Worm (Caenorhabditis elegans) whole organism, mixed stage, embryonic: ENCODE results near the gene bcl-7.

Experiments used
- M03D4.4 ChIP-seq: sonication (generic microtip); optimal IDR thresholded peaks from 2 replicates; lab custom pipeline; 2017; ENCODE audit warnings: mild to moderate bottlenecking, missing genetic modification characterization, missing compliant biosample characterization
- ceh-43 ChIP-seq: fragments of 200-800 bp; sonication (Bioruptor generic); optimal IDR thresholded peaks from 2 replicates; lab custom pipeline; 2018; ENCODE audit warnings: mild to moderate bottlenecking, missing genetic modification characterization, moderate library complexity, missing compliant biosample characterization
- elt-3 ChIP-seq: fragments of 150-350 bp; optimal IDR thresholded peaks from 2 replicates; lab custom pipeline; 2014; ENCODE audit warnings: missing biosample characterization, missing genetic modification characterization
- lin-13 ChIP-seq: fragments of 150-350 bp; optimal IDR thresholded peaks from 2 replicates; lab custom pipeline; 2014; ENCODE audit warnings: missing biosample characterization, missing genetic modification characterization
- lsy-2 ChIP-seq: fragments of 150-350 bp; optimal IDR thresholded peaks from 2 replicates; lab custom pipeline; 2014; ENCODE audit warnings: missing biosample characterization, missing genetic modification characterization
- nhr-237 ChIP-seq: fragments of 150-350 bp; optimal IDR thresholded peaks from 2 replicates; lab custom pipeline; 2014; ENCODE audit warnings: missing biosample characterization, missing genetic modification characterization
- pha-4 ChIP-seq: fragments of 150-350 bp; optimal IDR thresholded peaks from 2 replicates; lab custom pipeline; 2018; ENCODE audit warnings: missing biosample characterization, missing genetic modification reagents, missing genetic modification characterization

DNA sequence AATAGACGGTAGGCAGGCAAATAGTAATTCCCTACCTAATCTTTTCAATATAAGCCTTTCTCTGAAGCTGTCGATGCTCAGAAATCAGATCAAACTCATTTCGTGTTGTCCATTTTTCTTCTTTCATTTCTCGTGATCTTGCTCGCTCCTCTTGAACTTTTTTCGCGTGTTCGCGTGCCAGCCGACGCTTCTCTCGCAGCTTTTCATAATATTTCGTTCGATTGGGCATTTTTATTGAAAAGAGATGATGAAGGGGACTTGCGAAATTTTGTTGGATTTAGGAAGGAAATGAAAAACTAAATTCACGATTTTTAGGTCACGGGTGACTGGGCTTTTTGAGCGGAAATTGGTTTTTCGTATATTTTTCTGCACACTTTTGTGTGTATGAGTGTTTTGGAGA is 11.1 kb downstream of the bcl-7 start, which contains the start of gene EGAP1.1:
- TF ChIP-seq M03D4.4 (tag; lab: Kevin White, UChicago) (no peak), nhr-237 (no peak), elt-3 (tag; lab: Kevin White, UChicago) (no peak), ceh-43 (no peak), lsy-2 (tag; lab: Kevin White, UChicago) (no peak), lin-13 (no peak), pha-4 (tag; lab: Kevin White, UChicago) (no peak)
